Fruit fly (Drosophila melanogaster) whole organism, pupa: ENCODE results near the gene CG5359.
A peak's percentile ranks its signal among the peaks of the same experiment; 100 is the strongest.

Source experiments
- CG10348 ChIP-seq: fragments of 200-800 bp; sonication (Bioruptor generic); IDR thresholded peaks from 2 replicates; pipeline ENCODE4 v1.3.6; 2022; ENCODE audit warnings: missing biosample characterization, missing genetic modification characterization
- CG12605 ChIP-seq: fragments of 200-800 bp; sonication (Bioruptor generic); IDR thresholded peaks from 2 replicates; pipeline ENCODE4 v1.3.6; 2022; ENCODE audit warnings: missing biosample characterization, missing genetic modification characterization
- CG13204 ChIP-seq: fragments of 200-800 bp; sonication (Bioruptor generic); optimal IDR thresholded peaks from 2 replicates; lab custom pipeline; 2018; ENCODE audit warnings: missing biosample characterization, mild to moderate bottlenecking, missing genetic modification characterization, moderate library complexity
- CG14655 ChIP-seq: fragments of 200-800 bp; sonication (Bioruptor generic); optimal IDR thresholded peaks from 3 replicates; lab custom pipeline; 2017; ENCODE audit warnings: mild to moderate bottlenecking, missing biosample characterization, missing genetic modification reagents, missing genetic modification characterization
- CG15710 ChIP-seq: fragments of 200-800 bp; sonication (Bioruptor generic); optimal IDR thresholded peaks from 2 replicates; lab custom pipeline; 2018; ENCODE audit warnings: missing biosample characterization, mild to moderate bottlenecking, missing genetic modification characterization, moderate library complexity
- CG17806 ChIP-seq: fragments of 200-800 bp; sonication (Bioruptor generic); optimal IDR thresholded peaks from 2 replicates; lab custom pipeline; 2018; ENCODE audit warnings: missing biosample characterization, mild to moderate bottlenecking, missing genetic modification characterization, moderate library complexity
- CG32121 ChIP-seq: fragments of 200-800 bp; sonication (Bioruptor generic); IDR thresholded peaks from 2 replicates; pipeline ENCODE4 v1.3.6; 2022; ENCODE audit warnings: missing biosample characterization, missing genetic modification characterization
- CG34367 ChIP-seq: fragments of 200-800 bp; sonication (Bioruptor generic); optimal IDR thresholded peaks from 2 replicates; lab custom pipeline; 2018; ENCODE audit warnings: missing biosample characterization, mild to moderate bottlenecking, missing genetic modification characterization
- CG4496 ChIP-seq: fragments of 200-800 bp; sonication (Bioruptor generic); IDR thresholded peaks from 3 replicates; pipeline ENCODE4 v1.3.6; 2022; ENCODE audit warnings: missing biosample characterization, missing genetic modification characterization
- CG8159 ChIP-seq: fragments of 200-800 bp; sonication (Bioruptor generic); optimal IDR thresholded peaks from 3 replicates; lab custom pipeline; 2018; ENCODE audit warnings: missing biosample characterization, mild to moderate bottlenecking, missing genetic modification characterization, moderate library complexity
- CG8301 ChIP-seq: fragments of 200-800 bp; sonication (Bioruptor generic); optimal IDR thresholded peaks from 2 replicates; lab custom pipeline; 2018; ENCODE audit warnings: missing biosample characterization, mild to moderate bottlenecking, missing genetic modification characterization
- CG9948 ChIP-seq: fragments of 200-800 bp; sonication (Bioruptor generic); optimal IDR thresholded peaks from 2 replicates; lab custom pipeline; 2018; ENCODE audit warnings: missing biosample characterization, mild to moderate bottlenecking, missing genetic modification characterization, moderate library complexity
- D1 ChIP-seq: fragments of 200-800 bp; sonication (Bioruptor generic); optimal IDR thresholded peaks from 2 replicates; lab custom pipeline; 2018; ENCODE audit warnings: missing biosample characterization, mild to moderate bottlenecking, missing genetic modification characterization, moderate library complexity
- EcR ChIP-seq: fragments of 200-800 bp; sonication (Bioruptor generic); optimal IDR thresholded peaks from 3 replicates; lab custom pipeline; 2019; ENCODE audit warnings: missing biosample characterization, missing genetic modification characterization, mild to moderate bottlenecking, moderate library complexity, missing genetic modification reagents
- Ets98B ChIP-seq: fragments of 200-800 bp; sonication (Bioruptor generic); IDR thresholded peaks from 2 replicates; pipeline ENCODE4 v1.3.6; 2022; ENCODE audit warnings: missing biosample characterization, missing genetic modification characterization
- Pif1A ChIP-seq: fragments of 200-800 bp; sonication (Bioruptor generic); optimal IDR thresholded peaks from 3 replicates; lab custom pipeline; 2016; ENCODE audit warnings: missing biosample characterization, missing genetic modification characterization
- Pif1B ChIP-seq: fragments of 200-800 bp; sonication (Bioruptor generic); optimal IDR thresholded peaks from 3 replicates; lab custom pipeline; 2016; ENCODE audit warnings: missing biosample characterization, missing genetic modification characterization
- Snoo ChIP-seq: fragments of 200-800 bp; sonication (Bioruptor generic); optimal IDR thresholded peaks from 3 replicates; lab custom pipeline; 2017; ENCODE audit warnings: missing biosample characterization, mild to moderate bottlenecking, missing genetic modification characterization, inconsistent platforms
- fd96Ca ChIP-seq: fragments of 200-800 bp; sonication (Bioruptor generic); IDR thresholded peaks from 3 replicates; pipeline ENCODE4 v1.3.6; 2022; ENCODE audit warnings: missing biosample characterization, missing genetic modification characterization
- gl ChIP-seq: fragments of 200-800 bp; sonication (Bioruptor generic); optimal IDR thresholded peaks from 2 replicates; lab custom pipeline; 2018; ENCODE audit warnings: missing biosample characterization, mild to moderate bottlenecking, missing genetic modification characterization
- rn ChIP-seq: fragments of 200-800 bp; sonication (Bioruptor generic); IDR thresholded peaks from 2 replicates; pipeline ENCODE4 v1.3.6; 2022; ENCODE audit warnings: missing biosample characterization, missing genetic modification characterization

The CG5359 gene

dm6 chr3R:9964600-9965301, 36.3 kb downstream of the CG5359 start:
- TF ChIP-seq D1 (tag; lab: Kevin White, UChicago), result no peak
- no peak for TF ChIP-seq CG17806 (tag; lab: Kevin White, UChicago)
- TF ChIP-seq Pif1A (GFP tag; lab: Kevin White, UChicago), result peak; percentile 1
- peak; percentile 90 for TF ChIP-seq EcR (GFP tag; lab: Kevin White, UChicago)
- peak; percentile 77 for TF ChIP-seq CG13204 (GFP tag; lab: Kevin White, UChicago)

dm6 chr3R:9963179-9963905, 37.7 kb downstream of the CG5359 start:
- TF ChIP-seq CG15710 (tag; lab: Kevin White, UChicago) (peak; percentile 91), D1 (tag; lab: Kevin White, UChicago) (peak; percentile 49), EcR (GFP tag; lab: Kevin White, UChicago) (peak; percentile 99), CG10348 (GFP tag; lab: Robert Waterston, UW) (no peak), CG4496 (GFP tag; lab: Robert Waterston, UW) (peak; percentile 58; the same call in 2 of the 3 replicates), Snoo (tag; lab: Kevin White, UChicago) (peak; percentile 68), CG8301 (tag; lab: Kevin White, UChicago) (peak; percentile 69), Pif1A (GFP tag; lab: Kevin White, UChicago) (peak; percentile 63), gl (tag; lab: Kevin White, UChicago) (peak; percentile 80), CG34367 (tag; lab: Kevin White, UChicago) (peak; percentile 69), CG17806 (tag; lab: Kevin White, UChicago) (peak; percentile 83), rn (GFP tag; lab: Robert Waterston, UW) (peak; percentile 40; the same call in 1 of the 2 replicates), fd96Ca (GFP tag; lab: Robert Waterston, UW) (0 out of 3 replicates have a peak, but pooled peaks have one; percentile 26), CG12605 (GFP tag; lab: Robert Waterston, UW) (peak; percentile 43; the same call in 1 of the 2 replicates), Pif1B (GFP tag; lab: Kevin White, UChicago) (peak; percentile 59), CG13204 (GFP tag; lab: Kevin White, UChicago) (peak; percentile 79), CG32121 (GFP tag; lab: Robert Waterston, UW) (no peak), CG9948 (tag; lab: Kevin White, UChicago) (peak; percentile 90), Ets98B (peak; percentile 35; the same call in 1 of the 2 replicates), CG14655 (GFP tag; lab: Kevin White, UChicago) (peak; percentile 86), CG8159 (peak; percentile 91)

DNA sequence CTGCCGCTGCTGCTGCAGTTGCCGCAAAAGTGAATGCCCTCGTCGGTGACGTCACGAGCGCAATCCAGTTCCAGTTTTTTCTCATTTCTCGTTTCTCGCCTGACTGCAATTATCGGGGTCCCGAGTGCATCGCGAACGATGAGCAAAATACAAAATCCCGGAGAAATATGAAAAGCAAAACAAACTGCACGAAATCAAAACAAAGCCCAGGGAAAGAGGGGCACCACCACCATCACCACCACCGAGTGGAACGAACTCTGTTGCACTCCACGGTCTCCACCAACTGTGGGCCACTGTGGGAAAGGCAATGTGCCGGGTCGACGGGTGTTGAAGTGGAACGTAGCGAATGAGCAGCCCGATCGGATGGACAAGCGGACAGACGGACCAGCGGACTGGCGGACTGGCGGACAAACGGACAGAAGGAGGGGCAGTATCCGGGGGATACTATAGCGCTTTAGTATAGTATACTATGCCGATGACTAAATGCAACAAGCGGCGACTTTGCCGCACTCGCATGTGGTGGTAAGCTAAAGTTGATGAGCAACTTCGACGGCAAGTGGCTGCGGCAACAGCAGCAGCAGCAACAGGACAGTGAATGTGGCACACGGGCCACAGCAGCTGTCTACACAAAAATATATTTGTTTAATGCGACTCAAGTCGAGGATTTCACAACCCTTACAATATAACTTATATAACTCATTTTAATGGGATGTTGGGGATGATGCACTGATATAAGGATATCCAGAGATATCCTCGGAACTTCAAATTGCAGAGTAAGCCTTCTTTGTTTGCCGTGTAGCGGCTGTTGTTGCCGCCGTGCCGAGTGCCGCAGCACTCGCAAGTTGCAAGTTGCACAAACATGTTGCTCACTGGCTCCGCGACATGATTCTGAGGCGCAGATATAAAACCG, 39.7 kb downstream of the CG5359 start:
- TF ChIP-seq CG9948 (tag; lab: Kevin White, UChicago) (peak; percentile 89), Ets98B (peak; percentile 91), Snoo (tag; lab: Kevin White, UChicago) (peak; percentile 81), CG15710 (tag; lab: Kevin White, UChicago) (peak; percentile 84), CG12605 (GFP tag; lab: Robert Waterston, UW) (peak; percentile 87), CG17806 (tag; lab: Kevin White, UChicago) (peak; percentile 87), rn (GFP tag; lab: Robert Waterston, UW) (peak; percentile 79), Pif1B (GFP tag; lab: Kevin White, UChicago) (peak; percentile 91), Pif1A (GFP tag; lab: Kevin White, UChicago) (peak; percentile 94), gl (tag; lab: Kevin White, UChicago) (peak; percentile 76), CG14655 (GFP tag; lab: Kevin White, UChicago) (peak; percentile 96), CG32121 (GFP tag; lab: Robert Waterston, UW) (peak; percentile 84), CG34367 (tag; lab: Kevin White, UChicago) (peak; percentile 84), CG4496 (GFP tag; lab: Robert Waterston, UW) (peak; percentile 95), fd96Ca (GFP tag; lab: Robert Waterston, UW) (peak; percentile 94), CG10348 (GFP tag; lab: Robert Waterston, UW) (0 out of 2 replicates have a peak, but pooled peaks have one; percentile 21), CG13204 (GFP tag; lab: Kevin White, UChicago) (peak; percentile 61), EcR (GFP tag; lab: Kevin White, UChicago) (peak; percentile 100), CG8159 (peak; percentile 86), D1 (tag; lab: Kevin White, UChicago) (peak; percentile 59), CG8301 (tag; lab: Kevin White, UChicago) (peak; percentile 96)

dm6 chr3R:9959911-9960310, 41.2 kb downstream of the CG5359 start:
- TF ChIP-seq CG4496 (GFP tag; lab: Robert Waterston, UW) (no peak), D1 (tag; lab: Kevin White, UChicago) (no peak), CG12605 (GFP tag; lab: Robert Waterston, UW) (no peak), CG32121 (GFP tag; lab: Robert Waterston, UW) (no peak), Pif1B (GFP tag; lab: Kevin White, UChicago) (no peak), CG17806 (tag; lab: Kevin White, UChicago) (no peak), CG8301 (tag; lab: Kevin White, UChicago) (no peak), gl (tag; lab: Kevin White, UChicago) (no peak), CG15710 (tag; lab: Kevin White, UChicago) (peak; percentile 24), Snoo (tag; lab: Kevin White, UChicago) (no peak), CG10348 (GFP tag; lab: Robert Waterston, UW) (no peak), CG14655 (GFP tag; lab: Kevin White, UChicago) (no peak), CG8159 (peak; percentile 44), Ets98B (no peak), Pif1A (GFP tag; lab: Kevin White, UChicago) (no peak), CG9948 (tag; lab: Kevin White, UChicago) (peak; percentile 36), CG13204 (GFP tag; lab: Kevin White, UChicago) (no peak), EcR (GFP tag; lab: Kevin White, UChicago) (peak; percentile 94), rn (GFP tag; lab: Robert Waterston, UW) (no peak), fd96Ca (GFP tag; lab: Robert Waterston, UW) (no peak), CG34367 (tag; lab: Kevin White, UChicago) (peak; percentile 20)
